Worm (Caenorhabditis elegans) whole organism, L1 larva: Measurements from ENCODE around the gene tbx-34.

Source experiments
- C16A3.4 ChIP-seq: fragments of 150-350 bp; optimal IDR thresholded peaks from 2 replicates; lab custom pipeline; 2014; ENCODE audit warnings: missing biosample characterization, missing genetic modification characterization
- F16B12.6 ChIP-seq: fragments of 150-350 bp; optimal IDR thresholded peaks from 2 replicates; lab custom pipeline; 2014; ENCODE audit warnings: missing biosample characterization, missing genetic modification characterization
- elt-3 ChIP-seq, 6 experiments: fragments of 150-350 bp in 1 of 6; sonication (generic microtip); optimal IDR thresholded peaks; 2 replicates each; lab custom pipeline; 2017 to 2018; ENCODE audit warnings: missing biosample characterization in 6 of 6, missing genetic modification characterization in 6 of 6, inconsistent platforms in 1 of 6
- jun-1 ChIP-seq: fragments of 150-350 bp; optimal IDR thresholded peaks from 2 replicates; lab custom pipeline; 2014; ENCODE audit warnings: missing biosample characterization, missing genetic modification reagents, missing genetic modification characterization
- lin-13 ChIP-seq: fragments of 150-350 bp; optimal IDR thresholded peaks from 2 replicates; lab custom pipeline; 2014; ENCODE audit warnings: missing biosample characterization, missing genetic modification reagents, missing genetic modification characterization
- nhr-11 ChIP-seq: fragments of 150-350 bp; optimal IDR thresholded peaks from 2 replicates; lab custom pipeline; 2014; ENCODE audit warnings: missing biosample characterization, missing genetic modification characterization
- nhr-28 ChIP-seq: fragments of 150-350 bp; optimal IDR thresholded peaks from 2 replicates; lab custom pipeline; 2014; ENCODE audit warnings: missing biosample characterization, missing genetic modification characterization
- nhr-77 ChIP-seq: fragments of 150-350 bp; optimal IDR thresholded peaks from 2 replicates; lab custom pipeline; 2014; ENCODE audit warnings: missing biosample characterization, missing genetic modification characterization

ce11 chrIII:11188132-11188531, 29.9 kb downstream of the tbx-34 start:
- TF ChIP-seq F16B12.6 (tag; lab: Kevin White, UChicago) = no peak
- no peak for TF ChIP-seq lin-13 (GFP tag; lab: Kevin White, UChicago)
- no peak for TF ChIP-seq nhr-11
- TF ChIP-seq elt-3 (tag; optimal IDR thresholded peaks at IDR 0.05; lab: Kevin White, UChicago) = no peak
- no peak for TF ChIP-seq C16A3.4 (tag; lab: Kevin White, UChicago)
- no peak for TF ChIP-seq jun-1 (tag; lab: Kevin White, UChicago)
- TF ChIP-seq nhr-28 (tag; lab: Kevin White, UChicago) = no peak
- TF ChIP-seq nhr-77 (tag; lab: Kevin White, UChicago) = no peak
